Fruit fly (Drosophila melanogaster) whole organism, embryonic: ENCODE measurements around the gene CG15880.
A peak's percentile ranks its signal among the peaks of the same experiment; 100 is the strongest.

Experiments
- Ada2b ChIP-seq: fragments of 200-800 bp; sonication (Bioruptor generic); IDR thresholded peaks from 2 replicates; pipeline ENCODE4 v1.3.6; 2022; ENCODE audit warnings: missing biosample characterization, missing genetic modification characterization
- Atf-2 ChIP-seq: fragments of 200-800 bp; sonication (Bioruptor generic); optimal IDR thresholded peaks from 2 replicates; lab custom pipeline; 2016; ENCODE audit warnings: missing biosample characterization, missing genetic modification characterization
- CG10267 ChIP-seq: fragments of 200-800 bp; sonication (Bioruptor generic); optimal IDR thresholded peaks from 2 replicates; lab custom pipeline; 2018; ENCODE audit warnings: missing biosample characterization, mild to moderate bottlenecking, missing genetic modification characterization, moderate library complexity
- CG10431 ChIP-seq: fragments of 200-800 bp; sonication (Bioruptor generic); optimal IDR thresholded peaks from 3 replicates; lab custom pipeline; 2018; ENCODE audit warnings: missing biosample characterization, mild to moderate bottlenecking, missing genetic modification characterization
- CG11398 ChIP-seq: fragments of 200-800 bp; sonication (Bioruptor generic); optimal IDR thresholded peaks from 2 replicates; lab custom pipeline; 2016; ENCODE audit warnings: missing biosample characterization, missing genetic modification characterization
- CG11456 ChIP-seq: fragments of 200-800 bp; sonication (Bioruptor generic); IDR thresholded peaks from 3 replicates; pipeline ENCODE4 v1.3.6; 2022; ENCODE audit warnings: missing biosample characterization, missing genetic modification characterization
- CG12104 ChIP-seq: fragments of 200-800 bp; sonication (Bioruptor generic); optimal IDR thresholded peaks from 3 replicates; lab custom pipeline; 2016; ENCODE audit warnings: missing biosample characterization, missing genetic modification characterization
- CG1233 ChIP-seq: fragments of 200-800 bp; sonication (Bioruptor generic); optimal IDR thresholded peaks from 4 replicates; lab custom pipeline; 2018; ENCODE audit warnings: missing biosample characterization, mild to moderate bottlenecking, missing genetic modification characterization
- CG12744 ChIP-seq: fragments of 200-800 bp; sonication (Bioruptor generic); optimal IDR thresholded peaks from 2 replicates; lab custom pipeline; 2016; ENCODE audit warnings: missing biosample characterization, missing genetic modification characterization
- CG13894 ChIP-seq: fragments of 200-800 bp; sonication (Bioruptor generic); optimal IDR thresholded peaks from 3 replicates; lab custom pipeline; 2018; ENCODE audit warnings: missing biosample characterization, mild to moderate bottlenecking, missing genetic modification characterization, moderate library complexity
- CG14014 ChIP-seq: fragments of 200-800 bp; sonication (Bioruptor generic); IDR thresholded peaks from 2 replicates; pipeline ENCODE4 v1.3.6; 2022; ENCODE audit warnings: missing biosample characterization, missing genetic modification characterization
- CG17802 ChIP-seq: fragments of 200-800 bp; sonication (Bioruptor generic); optimal IDR thresholded peaks from 2 replicates; lab custom pipeline; 2018; ENCODE audit warnings: missing biosample characterization, mild to moderate bottlenecking, missing genetic modification characterization, moderate library complexity
- CG1832 ChIP-seq: fragments of 200-800 bp; sonication (Bioruptor generic); optimal IDR thresholded peaks from 2 replicates; lab custom pipeline; 2017; ENCODE audit warnings: missing biosample characterization, mild to moderate bottlenecking, missing genetic modification characterization, inconsistent platforms
- CG2712 ChIP-seq: fragments of 200-800 bp; optimal IDR thresholded peaks from 3 replicates; lab custom pipeline; 2019; ENCODE audit warnings: missing biosample characterization, mild to moderate bottlenecking, missing genetic modification characterization, moderate library complexity
- CG31388 ChIP-seq: fragments of 200-800 bp; sonication (Bioruptor generic); optimal IDR thresholded peaks from 2 replicates; lab custom pipeline; 2016; ENCODE audit warnings: missing biosample characterization, missing genetic modification characterization
- CG34422 ChIP-seq: fragments of 200-800 bp; sonication (Bioruptor generic); IDR thresholded peaks from 3 replicates; pipeline ENCODE4 v1.3.6; 2022; ENCODE audit warnings: missing biosample characterization, missing genetic modification characterization
- CG4854 ChIP-seq: fragments of 200-800 bp; sonication (Bioruptor generic); optimal IDR thresholded peaks from 2 replicates; lab custom pipeline; 2016; ENCODE audit warnings: missing biosample characterization, missing genetic modification characterization, inconsistent platforms
- CG6254 ChIP-seq: fragments of 200-800 bp; sonication (Bioruptor generic); optimal IDR thresholded peaks from 3 replicates; lab custom pipeline; 2017; ENCODE audit warnings: mild to moderate bottlenecking, missing biosample characterization, missing genetic modification reagents, missing genetic modification characterization
- CG6791 ChIP-seq: fragments of 200-800 bp; sonication (Bioruptor generic); IDR thresholded peaks from 3 replicates; pipeline ENCODE4 v1.3.6; 2022; ENCODE audit warnings: missing biosample characterization, missing genetic modification characterization; ENCODE audit not compliant: partially characterized antibody
- CG7271 ChIP-seq: fragments of 200-800 bp; sonication (Bioruptor generic); optimal IDR thresholded peaks from 2 replicates; lab custom pipeline; 2018; ENCODE audit warnings: missing biosample characterization, mild to moderate bottlenecking, missing genetic modification characterization, moderate library complexity
- Dek ChIP-seq: fragments of 200-800 bp; sonication (Bioruptor generic); optimal IDR thresholded peaks from 3 replicates; lab custom pipeline; 2019; ENCODE audit warnings: missing biosample characterization, mild to moderate bottlenecking, missing genetic modification characterization, moderate library complexity
- Drgx ChIP-seq: fragments of 200-800 bp; sonication (Bioruptor generic); IDR thresholded peaks from 2 replicates; pipeline ENCODE4 v1.3.6; 2022; ENCODE audit warnings: missing biosample characterization, missing genetic modification characterization
- E2f2 ChIP-seq: fragments of 200-800 bp; sonication (Bioruptor generic); IDR thresholded peaks from 2 replicates; pipeline ENCODE4 v1.3.6; 2022; ENCODE audit warnings: missing biosample characterization, missing genetic modification characterization
- Gug ChIP-seq: fragments of 200-800 bp; sonication (Bioruptor generic); IDR thresholded peaks from 4 replicates; pipeline ENCODE4 v1.3.6; 2022; ENCODE audit warnings: missing biosample characterization, missing genetic modification characterization
- HLH3B ChIP-seq: fragments of 200-800 bp; sonication (Bioruptor generic); IDR thresholded peaks from 2 replicates; pipeline ENCODE4 v1.3.6; 2022; ENCODE audit warnings: missing biosample characterization, missing genetic modification characterization
- Hand ChIP-seq: fragments of 200-800 bp; sonication (Bioruptor generic); optimal IDR thresholded peaks from 2 replicates; lab custom pipeline; 2017; ENCODE audit warnings: mild to moderate bottlenecking, missing biosample characterization, missing genetic modification reagents, missing genetic modification characterization
- Hr39 ChIP-seq: fragments of >200 bp; optimal IDR thresholded peaks from 2 replicates; lab custom pipeline; 2017
- Lpt ChIP-seq: fragments of >200 bp; optimal IDR thresholded peaks from 2 replicates; lab custom pipeline; 2018; ENCODE audit warnings: missing biosample characterization, missing genetic modification characterization
- Max ChIP-seq: fragments of 200-800 bp; sonication (Bioruptor generic); optimal IDR thresholded peaks from 2 replicates; lab custom pipeline; 2016; ENCODE audit warnings: missing biosample characterization, mild to moderate bottlenecking, missing genetic modification characterization
- Meics ChIP-seq: fragments of 200-800 bp; sonication (Bioruptor generic); optimal IDR thresholded peaks from 2 replicates; lab custom pipeline; 2017; ENCODE audit warnings: missing biosample characterization, mild to moderate bottlenecking, missing genetic modification characterization
- NC2β ChIP-seq: fragments of 200-800 bp; sonication (Bioruptor generic); optimal IDR thresholded peaks from 2 replicates; lab custom pipeline; 2016; ENCODE audit warnings: missing biosample characterization, missing genetic modification characterization
- Opbp ChIP-seq: fragments of 200-800 bp; sonication (Bioruptor generic); IDR thresholded peaks from 3 replicates; pipeline ENCODE4 v1.3.6; 2022; ENCODE audit warnings: missing biosample characterization, missing genetic modification characterization; ENCODE audit not compliant: partially characterized antibody
- ac ChIP-seq: fragments of 200-800 bp; sonication (Bioruptor generic); optimal IDR thresholded peaks from 3 replicates; lab custom pipeline; 2017; ENCODE audit warnings: missing biosample characterization, mild to moderate bottlenecking, missing genetic modification characterization
- aop ChIP-seq: fragments of 200-800 bp; sonication (Bioruptor generic); IDR thresholded peaks from 2 replicates; pipeline ENCODE4 v1.3.6; 2022; ENCODE audit warnings: missing biosample characterization, missing genetic modification characterization
- ash1 ChIP-seq: fragments of 200-800 bp; sonication (Bioruptor generic); optimal IDR thresholded peaks from 2 replicates; lab custom pipeline; 2018; ENCODE audit warnings: missing biosample characterization, mild to moderate bottlenecking, missing genetic modification characterization
- ato ChIP-seq: fragments of 200-800 bp; sonication (Bioruptor generic); IDR thresholded peaks from 2 replicates; pipeline ENCODE4 v1.3.6; 2022; ENCODE audit warnings: missing biosample characterization, missing genetic modification characterization; ENCODE audit not compliant: partially characterized antibody
- bbx ChIP-seq: fragments of 200-800 bp; sonication (Bioruptor generic); IDR thresholded peaks from 2 replicates; pipeline ENCODE4 v1.3.6; 2022; ENCODE audit warnings: missing biosample characterization, missing genetic modification characterization; ENCODE audit not compliant: partially characterized antibody
- br ChIP-seq: fragments of >200 bp; optimal IDR thresholded peaks from 2 replicates; lab custom pipeline; 2017
- btn ChIP-seq: fragments of 200-800 bp; sonication (Bioruptor generic); optimal IDR thresholded peaks from 2 replicates; lab custom pipeline; 2016; ENCODE audit warnings: missing biosample characterization, missing genetic modification characterization
- dmrt99B ChIP-seq: fragments of 200-800 bp; sonication (Bioruptor generic); optimal IDR thresholded peaks from 2 replicates; lab custom pipeline; 2018; ENCODE audit warnings: missing biosample characterization, mild to moderate bottlenecking, missing genetic modification characterization, moderate library complexity
- dysf ChIP-seq: fragments of 200-800 bp; sonication (Bioruptor generic); IDR thresholded peaks from 3 replicates; pipeline ENCODE4 v1.3.6; 2022; ENCODE audit warnings: missing biosample characterization, missing genetic modification characterization
- gfzf ChIP-seq: fragments of 200-800 bp; sonication (Bioruptor generic); optimal IDR thresholded peaks from 2 replicates; lab custom pipeline; 2016; ENCODE audit warnings: missing biosample characterization, mild to moderate bottlenecking, missing genetic modification characterization, moderate library complexity
- grn ChIP-seq: fragments of 200-800 bp; sonication (Bioruptor generic); optimal IDR thresholded peaks from 3 replicates; lab custom pipeline; 2017; ENCODE audit warnings: missing biosample characterization, missing genetic modification characterization
- hth ChIP-seq: fragments of >200 bp; optimal IDR thresholded peaks from 2 replicates; lab custom pipeline; 2017; ENCODE audit warnings: inconsistent platforms
- jigr1 ChIP-seq: fragments of 200-800 bp; sonication (Bioruptor generic); IDR thresholded peaks from 3 replicates; pipeline ENCODE4 v1.3.6; 2022; ENCODE audit warnings: missing biosample characterization, missing genetic modification characterization
- kay ChIP-seq: fragments of 200-800 bp; sonication (Bioruptor generic); optimal IDR thresholded peaks from 2 replicates; lab custom pipeline; 2016; ENCODE audit warnings: missing biosample characterization, missing genetic modification characterization
- nom ChIP-seq: fragments of 200-800 bp; sonication (Bioruptor generic); optimal IDR thresholded peaks from 2 replicates; lab custom pipeline; 2017; ENCODE audit warnings: missing biosample characterization, missing genetic modification characterization, mild to moderate bottlenecking, moderate library complexity, missing genetic modification reagents
- peb ChIP-seq: fragments of 200-800 bp; sonication (Bioruptor generic); IDR thresholded peaks from 2 replicates; pipeline ENCODE4 v1.3.6; 2022; ENCODE audit warnings: missing biosample characterization, missing genetic modification characterization
- pzg ChIP-seq: fragments of 200-800 bp; sonication (Bioruptor generic); optimal IDR thresholded peaks from 3 replicates; lab custom pipeline; 2018; ENCODE audit warnings: missing biosample characterization, mild to moderate bottlenecking, missing genetic modification characterization, moderate library complexity
- shn ChIP-seq: fragments of 200-800 bp; sonication (Bioruptor generic); optimal IDR thresholded peaks from 3 replicates; lab custom pipeline; 2016; ENCODE audit warnings: missing biosample characterization, missing genetic modification characterization
- sug ChIP-seq: fragments of 200-800 bp; optimal IDR thresholded peaks from 2 replicates; lab custom pipeline; 2019; ENCODE audit warnings: missing biosample characterization, mild to moderate bottlenecking, missing genetic modification characterization, moderate library complexity
- trh ChIP-seq: fragments of 200-800 bp; sonication (Bioruptor generic); optimal IDR thresholded peaks from 2 replicates; lab custom pipeline; 2016; ENCODE audit warnings: missing biosample characterization, missing genetic modification characterization

Gene CG15880

DNA sequence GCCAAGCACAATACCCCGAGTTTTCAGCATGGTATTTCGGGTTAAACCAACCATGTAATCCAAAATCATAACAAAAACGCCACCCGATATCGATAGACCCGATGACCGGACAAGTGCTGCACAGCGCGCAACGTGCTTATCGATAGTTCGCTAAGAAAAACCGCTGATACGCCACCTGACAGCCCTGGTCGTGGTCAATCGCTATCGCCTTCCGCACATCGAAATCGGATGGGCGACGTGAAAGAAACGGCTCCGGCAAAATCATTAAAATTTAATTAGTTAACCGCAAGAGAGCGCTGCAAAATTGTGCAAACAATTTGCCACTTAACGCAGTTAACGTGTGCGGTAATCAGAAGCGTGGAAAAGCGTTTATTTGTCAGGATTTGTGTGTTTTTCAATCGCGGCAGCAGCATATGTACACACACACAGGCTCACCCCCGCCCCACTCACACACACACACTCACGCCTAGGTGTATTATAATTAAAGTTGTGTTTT lies 8.1 kb upstream of the CG15880 start, which contains the start of the genes CG3862 and dock (continued):
- no peak for TF ChIP-seq dysf (GFP tag; lab: Robert Waterston, UW)
- no peak for TF ChIP-seq ac (GFP tag; lab: Kevin White, UChicago)
- peak; percentile 11; the same call in 1 of the 4 replicates for TF ChIP-seq Gug (GFP tag; lab: Robert Waterston, UW)
- TF ChIP-seq bbx, result peak; percentile 99
- peak; percentile 77 for TF ChIP-seq E2f2 (GFP tag; lab: Robert Waterston, UW)
- TF ChIP-seq peb (GFP tag; lab: Robert Waterston, UW), result no peak
- TF ChIP-seq CG11398, result peak; percentile 51
- TF ChIP-seq grn, result peak; percentile 67
- TF ChIP-seq ash1 (GFP tag; lab: Kevin White, UChicago), result peak; percentile 13
- peak; percentile 10 for TF ChIP-seq Atf-2 (GFP tag; lab: Kevin White, UChicago)
- TF ChIP-seq CG34422, result peak; percentile 79
- TF ChIP-seq Opbp, result peak; percentile 97
- TF ChIP-seq HLH3B, result peak; percentile 26; the same call in 1 of the 2 replicates
- TF ChIP-seq CG1832, result no peak
- peak; percentile 40 for TF ChIP-seq CG4854 (GFP tag; lab: Kevin White, UChicago)
- peak; percentile 37 for TF ChIP-seq CG13894
- peak; percentile 77 for TF ChIP-seq CG11456 (GFP tag; lab: Robert Waterston, UW)
- TF ChIP-seq Hand, result no peak
- no peak for TF ChIP-seq CG7271 (tag; lab: Kevin White, UChicago)
- peak; percentile 97 for TF ChIP-seq ato
- TF ChIP-seq CG12744 (GFP tag; lab: Kevin White, UChicago), result no peak
- no peak for TF ChIP-seq CG17802 (tag; lab: Kevin White, UChicago)
- peak; percentile 45 for TF ChIP-seq CG2712 (tag; lab: Kevin White, UChicago)
- no peak for TF ChIP-seq hth
- TF ChIP-seq trh, result no peak
- TF ChIP-seq CG10267 (tag; lab: Kevin White, UChicago), result peak; percentile 91
- no peak for TF ChIP-seq Lpt (GFP tag; lab: Kevin White, UChicago)
- no peak for TF ChIP-seq br (lab: Kevin White, UChicago)
- TF ChIP-seq Drgx, result no peak
- TF ChIP-seq CG6791, result peak; percentile 99
- no peak for TF ChIP-seq Ada2b
- no peak for TF ChIP-seq jigr1 (GFP tag; lab: Robert Waterston, UW)
- peak; percentile 98 for TF ChIP-seq pzg (GFP tag; lab: Kevin White, UChicago)
- TF ChIP-seq NC2β (GFP tag; lab: Kevin White, UChicago), result no peak
- no peak for TF ChIP-seq aop (GFP tag; lab: Robert Waterston, UW)
- TF ChIP-seq CG6254, result no peak
- TF ChIP-seq sug (tag; lab: Kevin White, UChicago), result peak; percentile 56
- no peak for TF ChIP-seq Hr39
- TF ChIP-seq CG31388 (GFP tag; lab: Kevin White, UChicago), result no peak
- TF ChIP-seq CG12104 (GFP tag; lab: Kevin White, UChicago), result no peak
- 0 out of 2 replicates have a peak, but pooled peaks have one; percentile 29 for TF ChIP-seq CG14014 (GFP tag; lab: Robert Waterston, UW)
- TF ChIP-seq CG1233, result peak; percentile 43
- TF ChIP-seq gfzf (GFP tag; lab: Kevin White, UChicago), result peak; percentile 48
- peak; percentile 46 for TF ChIP-seq kay
- TF ChIP-seq dmrt99B (tag; lab: Kevin White, UChicago), result peak; percentile 36
- TF ChIP-seq Max (GFP tag; lab: Kevin White, UChicago), result peak; percentile 64
- peak; percentile 38 for TF ChIP-seq CG10431 (GFP tag; lab: Kevin White, UChicago)
- TF ChIP-seq Dek (tag; lab: Kevin White, UChicago), result peak; percentile 36
- TF ChIP-seq btn (GFP tag; lab: Kevin White, UChicago), result no peak
- peak; percentile 50 for TF ChIP-seq Meics
- peak; percentile 19 for TF ChIP-seq shn (GFP tag; lab: Kevin White, UChicago)
- TF ChIP-seq nom, result peak; percentile 68
